Worm (Caenorhabditis elegans) whole organism, L2 larva: ENCODE results near the gene dyf-7.

Experiments
- R02D3.7 ChIP-seq: fragments of 150-350 bp; optimal IDR thresholded peaks from 2 replicates; lab custom pipeline; 2014; ENCODE audit warnings: missing biosample characterization, missing genetic modification characterization
- aly-2 ChIP-seq: fragments of 150-350 bp; optimal IDR thresholded peaks from 2 replicates; lab custom pipeline; 2014; ENCODE audit warnings: missing biosample characterization, missing genetic modification characterization
- fos-1 ChIP-seq: fragments of 150-350 bp; optimal IDR thresholded peaks from 2 replicates; lab custom pipeline; 2014; ENCODE audit warnings: missing biosample characterization, missing genetic modification characterization
- mab-5 ChIP-seq: fragments of 150-350 bp; optimal IDR thresholded peaks from 2 replicates; lab custom pipeline; 2014; ENCODE audit warnings: missing biosample characterization, missing genetic modification characterization
- nhr-12 ChIP-seq: fragments of 150-350 bp; optimal IDR thresholded peaks from 2 replicates; lab custom pipeline; 2014; ENCODE audit warnings: missing biosample characterization, missing genetic modification characterization
- snpc-4 ChIP-seq: fragments of 150-350 bp; optimal IDR thresholded peaks from 2 replicates; lab custom pipeline; 2014; ENCODE audit warnings: missing biosample characterization, missing genetic modification characterization
- unc-39 ChIP-seq: fragments of 150-350 bp; optimal IDR thresholded peaks from 2 replicates; lab custom pipeline; 2014; ENCODE audit warnings: missing biosample characterization, missing genetic modification characterization

DNA sequence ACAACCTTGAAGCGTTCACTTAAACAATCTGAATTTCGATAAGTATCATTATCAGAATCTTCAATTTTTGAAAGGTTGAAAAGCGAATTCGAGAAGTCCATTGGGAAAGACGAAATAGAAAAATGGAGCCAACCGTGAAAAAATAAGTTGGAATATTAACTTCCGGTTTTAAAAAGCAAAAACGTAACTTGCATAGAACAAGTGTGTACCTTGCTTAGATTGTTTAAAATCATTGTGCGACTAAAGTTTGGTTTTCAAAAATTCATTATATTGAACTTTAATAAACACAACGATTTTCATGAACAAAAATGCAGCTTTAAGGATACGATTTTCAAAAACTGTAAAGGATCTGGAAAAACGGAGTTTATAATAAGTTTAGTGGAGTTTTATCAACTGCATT, 15.2 kb downstream of the dyf-7 start, which contains the start of gene F15G9.2:
- no peak for TF ChIP-seq snpc-4 (tag; lab: Kevin White, UChicago)
- no peak for TF ChIP-seq unc-39 (tag; lab: Kevin White, UChicago)
- no peak for TF ChIP-seq R02D3.7 (tag; lab: Kevin White, UChicago)
- TF ChIP-seq fos-1, result no peak
- no peak for TF ChIP-seq nhr-12
- no peak for TF ChIP-seq mab-5 (tag; lab: Kevin White, UChicago)
- TF ChIP-seq aly-2 (tag; lab: Kevin White, UChicago), result no peak
